Fruit fly (Drosophila melanogaster) whole organism, embryonic: ENCODE data around the gene Eip75B.

ENCODE experiments used
- Adf1 ChIP-seq: fragments of 200-800 bp; sonication (Bioruptor generic); IDR thresholded peaks from 2 replicates; pipeline ENCODE4 v1.3.6; 2022; ENCODE audit warnings: missing biosample characterization, missing genetic modification characterization
- CG10462 ChIP-seq: fragments of 200-800 bp; sonication (Bioruptor generic); optimal IDR thresholded peaks from 2 replicates; lab custom pipeline; 2016; ENCODE audit warnings: missing biosample characterization, missing genetic modification characterization
- CG17568 ChIP-seq: fragments of 200-800 bp; sonication (Bioruptor generic); optimal IDR thresholded peaks from 2 replicates; lab custom pipeline; 2018; ENCODE audit warnings: missing biosample characterization, mild to moderate bottlenecking, missing genetic modification characterization, moderate library complexity
- CG6813 ChIP-seq: fragments of 200-800 bp; sonication (Bioruptor generic); optimal IDR thresholded peaks from 2 replicates; lab custom pipeline; 2017; ENCODE audit warnings: missing biosample characterization, missing genetic modification characterization, mild to moderate bottlenecking, moderate library complexity, missing genetic modification reagents
- Six4 ChIP-seq: fragments of 200-800 bp; sonication (Bioruptor generic); optimal IDR thresholded peaks from 2 replicates; lab custom pipeline; 2016; ENCODE audit warnings: missing biosample characterization, missing genetic modification characterization
- bsh ChIP-seq, 2 experiments: fragments of 200-800 bp; sonication (Bioruptor generic); optimal IDR thresholded peaks; 2 replicates each; lab custom pipeline; 2017 to 2018; ENCODE audit warnings: mild to moderate bottlenecking in 2 of 2, missing biosample characterization in 2 of 2, missing genetic modification characterization in 2 of 2, moderate library complexity in 1 of 2
- ewg ChIP-seq: fragments of 200-800 bp; sonication (Bioruptor generic); optimal IDR thresholded peaks from 3 replicates; lab custom pipeline; 2017; ENCODE audit warnings: mild to moderate bottlenecking, missing biosample characterization, missing genetic modification reagents, missing genetic modification characterization

DNA sequence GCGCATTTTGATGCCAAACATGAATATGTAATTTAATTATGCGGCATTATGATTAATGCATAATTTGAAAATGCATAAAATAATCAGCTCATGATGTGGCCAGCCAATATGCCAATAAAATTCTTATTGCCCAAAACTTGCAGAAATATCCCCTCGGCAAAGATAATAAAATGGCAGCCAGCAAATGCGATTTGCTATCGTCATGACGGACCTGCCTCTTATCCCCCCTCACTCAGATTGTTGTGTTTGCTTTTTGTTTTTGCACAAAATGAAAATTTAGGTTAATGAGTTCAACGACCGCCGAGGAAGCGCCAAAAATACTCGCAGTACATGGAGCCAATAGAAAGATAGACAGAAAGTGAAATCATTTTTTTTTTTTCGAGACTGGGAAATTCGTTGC, 39.9 kb downstream of the Eip75B start:
- TF ChIP-seq CG6813 (GFP tag; lab: Kevin White, UChicago) (no peak), bsh (GFP tag; optimal IDR thresholded peaks at IDR 0.05; lab: Kevin White, UChicago) (no peak), Adf1 (GFP tag; lab: Robert Waterston, UW) (no peak), CG10462 (GFP tag; lab: Kevin White, UChicago) (no peak), CG17568 (GFP tag; lab: Kevin White, UChicago) (no peak), Six4 (GFP tag; lab: Kevin White, UChicago) (no peak), ewg (GFP tag; lab: Kevin White, UChicago) (no peak)
